Worm (Caenorhabditis elegans) whole organism, L3 larva: ENCODE measurements around the gene K09D9.9.

Source experiments
- R02D3.7 ChIP-seq: fragments of 150-350 bp; optimal IDR thresholded peaks from 2 replicates; lab custom pipeline; 2014; ENCODE audit warnings: missing biosample characterization, missing genetic modification characterization
- ama-1 ChIP-seq: fragments of 150-350 bp; optimal IDR thresholded peaks from 2 replicates; lab custom pipeline; 2018
- ceh-28 ChIP-seq: fragments of 150-350 bp; optimal IDR thresholded peaks from 2 replicates; lab custom pipeline; 2014; ENCODE audit warnings: missing biosample characterization, missing genetic modification reagents, missing genetic modification characterization
- ceh-9 ChIP-seq: sonication (generic microtip); optimal IDR thresholded peaks from 2 replicates; lab custom pipeline; 2018; ENCODE audit warnings: missing biosample characterization, missing genetic modification characterization
- egl-5 ChIP-seq: fragments of 150-350 bp; optimal IDR thresholded peaks from 2 replicates; lab custom pipeline; 2017; ENCODE audit warnings: missing biosample characterization, missing genetic modification reagents, missing genetic modification characterization, inconsistent platforms
- elt-1 ChIP-seq: fragments of 150-350 bp; optimal IDR thresholded peaks from 2 replicates; lab custom pipeline; 2014; ENCODE audit warnings: missing biosample characterization, missing genetic modification characterization
- elt-2 ChIP-seq: sonication (generic microtip); optimal IDR thresholded peaks from 2 replicates; lab custom pipeline; 2016; ENCODE audit warnings: missing genetic modification reagents, mild to moderate bottlenecking, missing genetic modification characterization, missing compliant biosample characterization
- eor-1 ChIP-seq, 2 experiments: fragments of 150-350 bp; optimal IDR thresholded peaks; 2 replicates each; lab custom pipeline; 2014 to 2018; ENCODE audit warnings: missing biosample characterization in 2 of 2, missing genetic modification characterization in 2 of 2
- fkh-2 ChIP-seq: fragments of 150-350 bp; optimal IDR thresholded peaks from 2 replicates; lab custom pipeline; 2014; ENCODE audit warnings: missing biosample characterization, missing genetic modification reagents, missing genetic modification characterization
- hmg-11 ChIP-seq: sonication (generic microtip); optimal IDR thresholded peaks from 2 replicates; lab custom pipeline; 2016; ENCODE audit warnings: missing genetic modification characterization, missing compliant biosample characterization
- jun-1 ChIP-seq: fragments of 150-350 bp; optimal IDR thresholded peaks from 2 replicates; lab custom pipeline; 2014; ENCODE audit warnings: missing biosample characterization, missing genetic modification reagents, missing genetic modification characterization
- lin-15B ChIP-seq: fragments of 150-350 bp; optimal IDR thresholded peaks from 2 replicates; lab custom pipeline; 2014; ENCODE audit warnings: missing biosample characterization, missing genetic modification characterization
- lin-39 ChIP-seq: fragments of 150-350 bp; optimal IDR thresholded peaks from 2 replicates; lab custom pipeline; 2018; ENCODE audit warnings: missing biosample characterization, missing genetic modification reagents, missing genetic modification characterization
- lsy-12 ChIP-seq: sonication (generic microtip); optimal IDR thresholded peaks from 2 replicates; lab custom pipeline; 2016; ENCODE audit warnings: mild to moderate bottlenecking, missing genetic modification characterization, missing compliant biosample characterization
- mml-1 ChIP-seq: fragments of 150-350 bp; sonication (generic microtip); optimal IDR thresholded peaks from 3 replicates; lab custom pipeline; 2014; ENCODE audit warnings: missing biosample characterization, missing genetic modification characterization
- nfya-1 ChIP-seq: sonication (generic microtip); optimal IDR thresholded peaks from 2 replicates; lab custom pipeline; 2017; ENCODE audit warnings: missing genetic modification characterization, mild to moderate bottlenecking, missing compliant biosample characterization, antibody characterized with exemption, moderate library complexity; ENCODE audit not compliant: insufficient read depth
- nhr-11 ChIP-seq: fragments of 150-350 bp; optimal IDR thresholded peaks from 2 replicates; lab custom pipeline; 2014; ENCODE audit warnings: missing biosample characterization, missing genetic modification characterization
- nhr-12 ChIP-seq: fragments of 150-350 bp; optimal IDR thresholded peaks from 2 replicates; lab custom pipeline; 2014; ENCODE audit warnings: missing biosample characterization, missing genetic modification characterization
- nhr-237 ChIP-seq: fragments of 150-350 bp; optimal IDR thresholded peaks from 2 replicates; lab custom pipeline; 2014; ENCODE audit warnings: missing biosample characterization, missing genetic modification characterization
- nhr-25 ChIP-seq: sonication (generic microtip); optimal IDR thresholded peaks from 2 replicates; lab custom pipeline; 2017; ENCODE audit warnings: missing biosample characterization, missing genetic modification characterization
- nhr-67 ChIP-seq: fragments of 150-350 bp; optimal IDR thresholded peaks from 2 replicates; lab custom pipeline; 2014; ENCODE audit warnings: missing biosample characterization, missing genetic modification characterization
- nhr-76 ChIP-seq: fragments of 150-350 bp; sonication (generic microtip); optimal IDR thresholded peaks from 5 replicates; lab custom pipeline; 2014; ENCODE audit warnings: missing biosample characterization, missing genetic modification characterization
- nhr-77 ChIP-seq: fragments of 150-350 bp; optimal IDR thresholded peaks from 2 replicates; lab custom pipeline; 2014; ENCODE audit warnings: missing biosample characterization, missing genetic modification characterization
- pqm-1 ChIP-seq: fragments of 150-350 bp; optimal IDR thresholded peaks from 2 replicates; lab custom pipeline; 2017; ENCODE audit warnings: missing biosample characterization, missing genetic modification characterization, inconsistent platforms
- sea-2 ChIP-seq: fragments of 150-350 bp; sonication (generic microtip); optimal IDR thresholded peaks from 4 replicates; lab custom pipeline; 2014; ENCODE audit warnings: missing biosample characterization, missing genetic modification reagents, missing genetic modification characterization
- skn-1 ChIP-seq: fragments of 150-350 bp; optimal IDR thresholded peaks from 2 replicates; lab custom pipeline; 2014; ENCODE audit warnings: missing biosample characterization, missing genetic modification characterization
- snpc-4 ChIP-seq: fragments of 150-350 bp; optimal IDR thresholded peaks from 2 replicates; lab custom pipeline; 2014; ENCODE audit warnings: missing biosample characterization, missing genetic modification characterization
- unc-62 ChIP-seq: fragments of 150-350 bp; sonication (generic microtip); optimal IDR thresholded peaks from 4 replicates; lab custom pipeline; 2014; ENCODE audit warnings: missing biosample characterization, missing genetic modification reagents, missing genetic modification characterization
- zag-1 ChIP-seq: fragments of 150-350 bp; optimal IDR thresholded peaks from 2 replicates; lab custom pipeline; 2014; ENCODE audit warnings: missing biosample characterization, missing genetic modification characterization
- ztf-11 ChIP-seq: fragments of 150-350 bp; optimal IDR thresholded peaks from 2 replicates; lab custom pipeline; 2014; ENCODE audit warnings: missing biosample characterization, missing genetic modification characterization
- ztf-4 ChIP-seq: fragments of 150-350 bp; optimal IDR thresholded peaks from 2 replicates; lab custom pipeline; 2014; ENCODE audit warnings: missing biosample characterization, missing genetic modification characterization

K09D9.9 gene

DNA sequence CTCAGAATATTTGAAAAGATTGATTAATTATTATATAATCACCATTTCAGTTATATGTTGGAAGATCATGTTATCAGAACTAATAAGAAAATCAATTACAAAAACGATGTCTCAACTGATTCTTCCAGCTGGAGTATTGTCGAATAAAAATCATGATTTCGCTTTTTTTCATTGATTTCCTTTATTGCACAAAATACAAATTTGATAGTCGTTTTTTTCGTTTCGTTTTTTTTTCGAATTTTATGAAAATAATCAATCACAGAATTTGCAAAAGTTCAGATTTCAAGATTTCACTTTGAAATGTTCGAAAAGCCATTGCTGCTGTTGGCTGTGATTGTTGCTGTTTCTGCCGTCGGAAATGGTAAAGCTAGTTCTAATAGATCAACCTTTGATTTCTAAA lies 41.9 kb upstream of the K09D9.9 start, which contains the start of gene C49G7.13:
Gene C49G7.13 (plus strand): TSS at position 301 of the 400 bp plus-strand sequence.
- TF ChIP-seq lsy-12 (tag; lab: Kevin White, UChicago) (no peak), nhr-77 (tag; lab: Kevin White, UChicago) (no peak)
- TF ChIP-seq, all 47 proteins: peak for 0

DNA sequence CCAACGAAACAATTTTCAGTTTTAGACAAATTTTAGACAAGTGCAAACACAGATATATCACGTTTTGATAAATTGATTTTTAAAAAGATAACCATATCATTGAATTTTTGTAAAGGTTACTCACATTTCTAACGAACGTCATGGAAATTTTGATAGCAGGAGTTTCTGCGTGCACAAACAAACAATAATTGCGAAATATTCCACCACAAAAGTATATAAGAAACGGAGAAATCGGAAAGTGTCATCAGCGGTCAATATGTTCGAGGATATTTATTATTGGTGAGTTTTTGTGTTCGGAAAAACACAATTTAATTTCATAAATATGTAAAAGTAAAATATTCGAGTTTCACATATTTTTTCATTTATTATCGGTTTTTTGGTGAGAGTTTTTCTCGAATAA lies 40.4 kb upstream of the K09D9.9 start, which contains the start of gene C49G7.7:
Gene C49G7.7 (plus strand): TSS at position 174 of the 400 bp plus-strand sequence.
- TF ChIP-seq nhr-237 (tag; lab: Kevin White, UChicago) (no peak), unc-62 (GFP tag; lab: Kevin White, UChicago) (no peak), lsy-12 (tag; lab: Kevin White, UChicago) (no peak), pqm-1 (no peak)

DNA sequence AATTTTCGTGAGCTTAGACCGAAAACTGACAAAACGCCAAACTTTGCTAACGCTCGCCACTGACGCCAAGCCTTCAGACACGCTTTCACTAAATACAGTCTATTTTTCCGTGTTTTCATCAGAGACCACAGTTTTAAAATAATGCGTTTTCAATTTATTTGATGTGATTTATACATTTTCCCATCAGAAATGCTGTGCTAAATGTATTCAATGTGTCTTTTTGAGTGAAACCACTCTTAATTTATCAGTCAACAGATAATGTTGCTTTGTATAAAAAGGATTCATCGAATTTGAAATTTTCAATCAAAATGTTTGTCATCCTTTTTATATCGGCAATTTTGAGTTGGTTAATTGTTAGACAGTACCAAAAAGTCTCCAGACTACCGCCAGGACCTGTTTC lies 37.4 kb upstream of the K09D9.9 start, which contains the start of gene cyp-35A4:
Gene cyp-35A4 (plus strand): TSS at position 301 of the 400 bp plus-strand sequence.
- TF ChIP-seq elt-2 (tag; lab: Kevin White, UChicago) (no peak), ceh-9 (tag; lab: Kevin White, UChicago) (no peak), ceh-28 (tag; lab: Kevin White, UChicago) (no peak), mml-1 (tag; lab: Kevin White, UChicago) (no peak), nhr-237 (tag; lab: Kevin White, UChicago) (no peak), pqm-1 (no peak)

DNA sequence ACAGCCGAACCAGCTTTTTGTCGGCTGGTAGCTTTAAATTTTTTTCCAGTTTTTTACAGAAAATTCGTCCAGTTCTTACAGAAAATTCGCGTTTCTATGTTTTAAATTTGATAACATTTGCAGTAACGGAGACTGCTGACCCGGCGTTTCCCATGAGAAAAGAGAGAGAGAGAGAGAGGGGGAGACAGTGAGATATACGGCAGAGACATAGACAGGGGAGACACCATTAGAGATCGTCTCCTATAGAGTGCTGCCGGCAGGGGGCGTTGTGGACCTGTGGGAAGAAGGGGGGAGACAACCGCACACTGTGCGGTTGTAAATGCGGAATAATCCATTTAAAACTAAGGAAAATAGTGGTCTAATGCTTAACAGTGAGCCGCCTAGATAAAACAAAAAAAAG lies 35.7 kb upstream of the K09D9.9 start:
- TF ChIP-seq nfya-1 = peak; percentile 87
- no peak for TF ChIP-seq nhr-11 (tag; lab: Kevin White, UChicago)
- TF ChIP-seq elt-2 (tag; lab: Kevin White, UChicago) = peak; percentile 30
- no peak for TF ChIP-seq nhr-67 (tag; lab: Kevin White, UChicago)

DNA sequence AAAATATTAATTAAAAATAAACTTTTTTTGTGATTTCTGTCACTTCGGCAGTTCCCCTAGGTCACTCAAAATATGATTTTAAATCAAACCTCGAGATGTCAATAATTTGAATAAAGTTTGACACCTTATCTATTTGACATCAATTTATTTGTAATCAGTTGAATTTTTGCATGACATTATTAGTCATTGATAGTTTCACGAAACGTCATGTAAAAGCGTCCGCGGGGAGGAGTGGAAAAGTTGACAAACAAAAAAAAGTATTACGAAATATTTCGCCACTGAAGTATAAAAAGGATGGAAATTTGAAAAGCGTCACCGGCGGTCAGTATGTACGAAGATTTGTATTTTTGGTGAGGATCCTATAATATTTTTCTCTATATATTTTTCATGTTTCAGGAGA lies 30.8 kb upstream of the K09D9.9 start, which contains the start of gene K09D9.1:
Gene K09D9.1 (plus strand): TSS at position 271 of the 400 bp plus-strand sequence.
- TF ChIP-seq ceh-9 (tag; lab: Kevin White, UChicago) = no peak
- peak; percentile 64 for TF ChIP-seq jun-1 (tag; lab: Kevin White, UChicago)
- no peak for TF ChIP-seq egl-5 (tag; lab: Kevin White, UChicago)
- peak; percentile 92 for TF ChIP-seq elt-2 (tag; lab: Kevin White, UChicago)
- no peak for TF ChIP-seq fkh-2 (tag; lab: Kevin White, UChicago)
- no peak for TF ChIP-seq ama-1 (lab: Kevin White, UChicago)
- TF ChIP-seq pqm-1 = peak; percentile 81

DNA sequence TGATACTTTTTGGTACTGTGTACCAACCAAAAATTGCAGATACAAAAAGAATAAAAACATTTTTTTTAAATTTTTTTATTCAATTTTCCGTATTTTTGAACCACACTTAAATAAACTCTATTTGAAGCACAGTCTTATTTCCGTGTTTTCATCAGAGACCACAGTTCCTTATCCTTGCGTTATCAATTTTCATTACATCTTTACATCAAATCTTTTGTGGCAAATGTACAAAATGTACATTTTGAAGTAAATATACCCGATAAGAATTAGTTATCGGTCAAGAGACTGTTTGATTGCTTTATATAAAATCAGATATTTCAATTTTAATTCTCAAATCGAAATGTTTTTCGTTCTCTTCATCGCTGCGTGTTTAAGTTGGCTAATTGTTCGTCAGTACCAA lies 28.4 kb upstream of the K09D9.9 start, which contains the start of gene cyp-35A3:
Gene cyp-35A3 (plus strand): TSS at position 301 of the 400 bp plus-strand sequence.
- no peak for TF ChIP-seq ztf-11 (tag; lab: Kevin White, UChicago)
- TF ChIP-seq lin-15B (tag; lab: Kevin White, UChicago) = no peak
- TF ChIP-seq skn-1 (tag; lab: Kevin White, UChicago) = no peak
- TF ChIP-seq nhr-237 (tag; lab: Kevin White, UChicago) = no peak
- TF ChIP-seq snpc-4 (tag; lab: Kevin White, UChicago) = no peak
- TF ChIP-seq R02D3.7 = no peak
- no peak for TF ChIP-seq sea-2 (GFP tag; lab: Kevin White, UChicago)
- no peak for TF ChIP-seq eor-1 (tag; optimal IDR thresholded peaks at IDR 0.05; lab: Kevin White, UChicago)

DNA sequence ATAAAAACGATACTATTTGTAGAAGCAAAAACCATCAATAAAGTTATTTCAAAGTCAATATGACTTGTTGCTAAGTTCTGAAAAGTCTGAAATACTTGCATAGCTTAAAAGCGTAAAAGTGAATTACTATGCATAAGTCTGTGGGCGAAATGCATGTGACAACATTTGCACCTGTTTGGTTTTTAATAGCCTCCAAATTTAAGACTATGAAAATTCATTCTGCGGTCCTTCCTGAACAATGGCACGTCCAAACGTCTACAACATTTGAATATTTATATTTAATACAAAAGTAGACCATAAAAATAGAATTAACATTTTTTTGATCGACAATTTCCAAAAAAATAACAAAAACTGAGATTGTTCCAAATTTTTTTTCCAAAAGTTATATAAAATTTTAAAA lies 27.8 kb upstream of the K09D9.9 start, which contains the start of gene K09D9.14:
Gene K09D9.14 (minus strand): TSS at position 101 of the 400 bp plus-strand sequence.
- no peak for TF ChIP-seq elt-2 (tag; lab: Kevin White, UChicago)
- TF ChIP-seq, all 47 proteins: peak for 0

DNA sequence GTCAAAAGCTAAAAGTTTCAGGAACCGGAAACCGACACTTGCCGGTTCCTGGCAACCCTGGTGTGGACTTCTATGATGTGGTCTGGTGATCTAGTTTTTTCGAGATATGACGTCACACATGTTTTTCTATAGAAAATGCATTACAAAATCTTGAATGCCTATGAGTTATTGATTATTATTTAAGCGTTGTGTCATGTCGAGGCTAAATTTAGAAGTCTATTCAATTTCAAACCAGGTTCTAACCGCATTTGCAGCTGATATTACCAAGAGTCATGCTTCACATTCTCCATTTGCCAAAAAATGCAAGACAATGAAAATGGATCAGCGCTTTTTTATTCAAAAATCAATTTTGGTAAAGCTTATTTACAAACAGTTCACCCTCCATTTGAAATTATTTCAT lies 25.2 kb upstream of the K09D9.9 start, which contains the start of gene K09D9.3:
Gene K09D9.3 (plus strand): TSS at position 301 of the 400 bp plus-strand sequence.
- TF ChIP-seq nhr-76 (tag; lab: Kevin White, UChicago) (no peak), ceh-28 (tag; lab: Kevin White, UChicago) (no peak), elt-1 (no peak), zag-1 (tag; lab: Kevin White, UChicago) (no peak), pqm-1 (no peak), hmg-11 (tag; lab: Kevin White, UChicago) (no peak), skn-1 (tag; lab: Kevin White, UChicago) (no peak), lin-39 (tag; lab: Kevin White, UChicago) (no peak), lsy-12 (tag; lab: Kevin White, UChicago) (no peak), ztf-4 (no peak), egl-5 (tag; lab: Kevin White, UChicago) (no peak), nhr-25 (tag; lab: Kevin White, UChicago) (no peak), nhr-12 (no peak), eor-1 (tag; optimal IDR thresholded peaks at IDR 0.05; lab: Kevin White, UChicago) (no peak)
